ENCODE assay signal across 7 worm cellular contexts in genomic region chrIII:13766704-13767323, ce11.
TF ChIP-seq lines count a peak whose summit lies in the region.

No protein-coding gene starts in this region.

TF ChIP-seq in whole organism, L1 larva, 84 proteins besides CTCF, POLR2A, EP300 and RAD21 (continues in another document):
- TF ChIP-seq nhr-237 (tag; optimal IDR thresholded peaks at IDR 0.05; lab: Kevin White, UChicago) (no peak), unc-86 (tag; optimal IDR thresholded peaks at IDR 0.05; lab: Kevin White, UChicago) (no peak), blmp-1 (tag; optimal IDR thresholded peaks at IDR 0.05; lab: Kevin White, UChicago) (peak; percentile 65), tlp-1 (tag; optimal IDR thresholded peaks at IDR 0.05; lab: Kevin White, UChicago) (no peak), sox-4 (tag; optimal IDR thresholded peaks at IDR 0.05; lab: Kevin White, UChicago) (no peak), nhr-77 (tag; optimal IDR thresholded peaks at IDR 0.05; lab: Kevin White, UChicago) (no peak), ceh-8 (GFP tag; optimal IDR thresholded peaks at IDR 0.05; lab: Kevin White, UChicago) (no peak), nhr-84 (tag; optimal IDR thresholded peaks at IDR 0.05; lab: Kevin White, UChicago) (no peak), ceh-63 (GFP tag; optimal IDR thresholded peaks at IDR 0.05; lab: Kevin White, UChicago) (no peak), lin-15B (tag; optimal IDR thresholded peaks at IDR 0.05; lab: Kevin White, UChicago) (no peak), lir-3 (tag; optimal IDR thresholded peaks at IDR 0.05; lab: Kevin White, UChicago; ENCODE audit: poor library complexity) (no peak), rnt-1 (tag; optimal IDR thresholded peaks at IDR 0.05; lab: Kevin White, UChicago) (peak; percentile 13), elt-3 (tag; optimal IDR thresholded peaks at IDR 0.05; lab: Kevin White, UChicago) (peak in 3 of 6 experiments; percentile 52 to 70 (median 67))

TF ChIP-seq in whole organism, L2 larva, 48 proteins besides CTCF, POLR2A, EP300 and RAD21 (continues in another document):
- TF ChIP-seq nhr-129 (tag; optimal IDR thresholded peaks at IDR 0.05; lab: Kevin White, UChicago) (peak; percentile 28), elt-3 (tag; optimal IDR thresholded peaks at IDR 0.05; lab: Kevin White, UChicago) (no peak), mdl-1 (tag; optimal IDR thresholded peaks at IDR 0.05; lab: Kevin White, UChicago) (no peak), ztf-11 (tag; optimal IDR thresholded peaks at IDR 0.05; lab: Kevin White, UChicago) (no peak), gmeb-1 (tag; optimal IDR thresholded peaks at IDR 0.05; lab: Kevin White, UChicago) (peak; percentile 39), sem-4 (tag; optimal IDR thresholded peaks at IDR 0.05; lab: Kevin White, UChicago) (no peak), Y55F3AM.14 (GFP tag; optimal IDR thresholded peaks at IDR 0.05; lab: Kevin White, UChicago) (no peak), nhr-12 (tag; optimal IDR thresholded peaks at IDR 0.05; lab: Kevin White, UChicago) (no peak), sma-9 (GFP tag; optimal IDR thresholded peaks at IDR 0.05; lab: Kevin White, UChicago) (peak; percentile 62), sma-9 (tag; optimal IDR thresholded peaks at IDR 0.05; lab: Kevin White, UChicago) (no peak), skn-1 (tag; optimal IDR thresholded peaks at IDR 0.05; lab: Kevin White, UChicago) (no peak), mbf-1 (tag; optimal IDR thresholded peaks at IDR 0.05; lab: Kevin White, UChicago) (no peak), nhr-77 (tag; optimal IDR thresholded peaks at IDR 0.05; lab: Kevin White, UChicago) (no peak), sma-3 (GFP tag; optimal IDR thresholded peaks at IDR 0.05; lab: Kevin White, UChicago) (peak; percentile 27)

TF ChIP-seq in whole organism, L3 larva, 47 proteins besides CTCF, POLR2A, EP300 and RAD21 (continues in another document):
- TF ChIP-seq snpc-4 (tag; optimal IDR thresholded peaks at IDR 0.05; lab: Kevin White, UChicago) = no peak
- TF ChIP-seq nhr-28 (tag; optimal IDR thresholded peaks at IDR 0.05; lab: Kevin White, UChicago) = no peak
- TF ChIP-seq unc-39 (tag; optimal IDR thresholded peaks at IDR 0.05; lab: Kevin White, UChicago) = no peak
- no peak for TF ChIP-seq pha-4 (tag; optimal IDR thresholded peaks at IDR 0.05; lab: Kevin White, UChicago)
- TF ChIP-seq fos-1 (tag; optimal IDR thresholded peaks at IDR 0.05; lab: Kevin White, UChicago) = no peak
- no peak for TF ChIP-seq daf-12 (tag; optimal IDR thresholded peaks at IDR 0.05; lab: Kevin White, UChicago)
- no peak for TF ChIP-seq ztf-11 (tag; optimal IDR thresholded peaks at IDR 0.05; lab: Kevin White, UChicago)
- TF ChIP-seq nhr-76 (tag; optimal IDR thresholded peaks at IDR 0.05; lab: Kevin White, UChicago) = no peak
- TF ChIP-seq egl-5 (tag; optimal IDR thresholded peaks at IDR 0.05; lab: Kevin White, UChicago) = no peak
- TF ChIP-seq fkh-10 (GFP tag; optimal IDR thresholded peaks at IDR 0.05; lab: Kevin White, UChicago) = no peak
- no peak for TF ChIP-seq nhr-11 (tag; optimal IDR thresholded peaks at IDR 0.05; lab: Kevin White, UChicago)
- no peak for TF ChIP-seq nhr-77 (tag; optimal IDR thresholded peaks at IDR 0.05; lab: Kevin White, UChicago)
- TF ChIP-seq ceh-28 (tag; optimal IDR thresholded peaks at IDR 0.05; lab: Kevin White, UChicago) = no peak
- no peak for TF ChIP-seq aly-2 (tag; optimal IDR thresholded peaks at IDR 0.05; lab: Kevin White, UChicago)
- TF ChIP-seq pqm-1 (tag; optimal IDR thresholded peaks at IDR 0.05; lab: Kevin White, UChicago) = peak; percentile 46

TF ChIP-seq in whole organism, L4 larva, 104 proteins besides CTCF, POLR2A, EP300 and RAD21 (continues in another document):
- TF ChIP-seq T20F7.1 (GFP tag; optimal IDR thresholded peaks at IDR 0.05; lab: Kevin White, UChicago) (no peak), pha-4 (GFP tag; IDR thresholded peaks at IDR 0.05; lab: Robert Waterston, UW) (peak; percentile 51; the same call in 1 of the 2 replicates), pha-4 (tag; optimal IDR thresholded peaks at IDR 0.05; lab: Kevin White, UChicago) (no peak), set-16 (GFP tag; IDR thresholded peaks at IDR 0.05; lab: Robert Waterston, UW) (no peak), F26F4.8 (GFP tag; conservative IDR thresholded peaks at IDR 0.05; lab: Robert Waterston, UW) (no peak), dve-1 (tag; optimal IDR thresholded peaks at IDR 0.05; lab: Kevin White, UChicago; ENCODE audit: insufficient read depth) (peak; percentile 77), daf-16 (GFP tag; optimal IDR thresholded peaks at IDR 0.05; lab: Kevin White, UChicago) (peak in 1 of 2 experiments; percentile 11), daf-16 (tag; optimal IDR thresholded peaks at IDR 0.05; lab: Kevin White, UChicago) (peak; percentile 79), hmg-1.1 (GFP tag; IDR thresholded peaks at IDR 0.05; lab: Robert Waterston, UW) (no peak), ceh-44 (GFP tag; IDR thresholded peaks at IDR 0.05; lab: Robert Waterston, UW) (no peak), mep-1 (tag; optimal IDR thresholded peaks at IDR 0.05; lab: Kevin White, UChicago) (peak; percentile 37), fkh-10 (GFP tag; optimal IDR thresholded peaks at IDR 0.05; lab: Kevin White, UChicago) (no peak), php-3 (GFP tag; IDR thresholded peaks at IDR 0.05; lab: Robert Waterston, UW) (peak; percentile 65; the same call in 1 of the 2 replicates)

TF ChIP-seq in whole organism, late embryonic, 69 proteins besides CTCF, POLR2A, EP300 and RAD21:
- TF ChIP-seq unc-55 (GFP tag; optimal IDR thresholded peaks at IDR 0.05; lab: Kevin White, UChicago) (peak; percentile 16), che-1 (tag; optimal IDR thresholded peaks at IDR 0.05; lab: Kevin White, UChicago) (no peak), hlh-15 (tag; optimal IDR thresholded peaks at IDR 0.05; lab: Kevin White, UChicago) (no peak), pag-3 (tag; optimal IDR thresholded peaks at IDR 0.05; lab: Kevin White, UChicago; ENCODE audit: borderline replicate concordance) (no peak), elt-2 (tag; optimal IDR thresholded peaks at IDR 0.05; lab: Kevin White, UChicago) (peak; percentile 95)

TF ChIP-seq in whole organism, mixed stage, embryonic, 35 proteins besides CTCF, POLR2A, EP300 and RAD21:
- TF ChIP-seq hlh-1 (tag; optimal IDR thresholded peaks at IDR 0.05; lab: Kevin White, UChicago) = peak; percentile 1
- no peak for TF ChIP-seq tbx-8 (GFP tag; optimal IDR thresholded peaks at IDR 0.05; lab: Kevin White, UChicago)
- no peak for TF ChIP-seq mls-2 (tag; optimal IDR thresholded peaks at IDR 0.05; lab: Kevin White, UChicago)
- TF ChIP-seq zip-8 (tag; optimal IDR thresholded peaks at IDR 0.05; lab: Kevin White, UChicago) = no peak

TF ChIP-seq in whole organism, young adult, 124 proteins besides CTCF, POLR2A, EP300 and RAD21 (continues in another document):
- TF ChIP-seq rec-8 (tag; optimal IDR thresholded peaks at IDR 0.05; lab: Kevin White, UChicago) (no peak), rcor-1 (GFP tag; IDR thresholded peaks at IDR 0.05; lab: Robert Waterston, UW) (no peak), hmg-1.2 (GFP tag; IDR thresholded peaks at IDR 0.05; lab: Robert Waterston, UW) (no peak), D2030.7 (GFP tag; IDR thresholded peaks at IDR 0.05; lab: Robert Waterston, UW) (no peak), attf-5 (GFP tag; optimal IDR thresholded peaks at IDR 0.05; lab: Kevin White, UChicago) (no peak), ceh-27 (GFP tag; optimal IDR thresholded peaks at IDR 0.05; lab: Kevin White, UChicago) (no peak), mel-28 (tag; optimal IDR thresholded peaks at IDR 0.05; lab: Kevin White, UChicago; ENCODE audit: borderline replicate concordance) (no peak), ceh-58 (GFP tag; IDR thresholded peaks at IDR 0.05; lab: Robert Waterston, UW) (no peak), F23B12.7 (tag; optimal IDR thresholded peaks at IDR 0.05; lab: Kevin White, UChicago; ENCODE audit: insufficient read depth) (no peak), bed-1 (GFP tag; IDR thresholded peaks at IDR 0.05; lab: Robert Waterston, UW) (no peak), B0019.2 (GFP tag; conservative IDR thresholded peaks at IDR 0.05; lab: Robert Waterston, UW) (no peak), aptf-3 (GFP tag; IDR thresholded peaks at IDR 0.05; lab: Robert Waterston, UW) (no peak), nhr-90 (tag; optimal IDR thresholded peaks at IDR 0.05; lab: Kevin White, UChicago) (peak; percentile 31), cebp-1 (GFP tag; IDR thresholded peaks at IDR 0.05; lab: Robert Waterston, UW) (no peak), cebp-1 (tag; optimal IDR thresholded peaks at IDR 0.05; lab: Kevin White, UChicago) (peak; percentile 31), F39B2.1 (GFP tag; IDR thresholded peaks at IDR 0.05; lab: Robert Waterston, UW) (no peak), hsf-1 (GFP tag; IDR thresholded peaks at IDR 0.05; lab: Robert Waterston, UW) (no peak; the same call in 1 of the 2 replicates), nfya-2 (GFP tag; IDR thresholded peaks at IDR 0.05; lab: Robert Waterston, UW) (no peak), atf-7 (tag; optimal IDR thresholded peaks at IDR 0.05; lab: Kevin White, UChicago) (no peak), lin-35 (GFP tag; optimal IDR thresholded peaks at IDR 0.05; lab: Kevin White, UChicago) (peak in 1 of 3 experiments; percentile 5), hlh-26 (GFP tag; conservative IDR thresholded peaks at IDR 0.05; lab: Robert Waterston, UW) (no peak), egl-44 (GFP tag; IDR thresholded peaks at IDR 0.05; lab: Robert Waterston, UW) (no peak), tbp1 (GFP tag; optimal IDR thresholded peaks at IDR 0.05; lab: Kevin White, UChicago) (peak; percentile 25), T26A5.8 (tag; optimal IDR thresholded peaks at IDR 0.05; lab: Kevin White, UChicago) (no peak), rpc-1 (optimal IDR thresholded peaks at IDR 0.05; lab: Kevin White, UChicago) (no peak), rpc-1 (tag; optimal IDR thresholded peaks at IDR 0.05; lab: Kevin White, UChicago) (no peak), bed-2 (GFP tag; IDR thresholded peaks at IDR 0.05; lab: Robert Waterston, UW) (no peak), unc-130 (GFP tag; optimal IDR thresholded peaks at IDR 0.05; lab: Kevin White, UChicago) (no peak), B0035.1 (tag; optimal IDR thresholded peaks at IDR 0.05; lab: Kevin White, UChicago) (no peak), B0336.3 (GFP tag; IDR thresholded peaks at IDR 0.05; lab: Robert Waterston, UW) (no peak), lsl-1 (GFP tag; optimal IDR thresholded peaks at IDR 0.05; lab: Kevin White, UChicago) (no peak), hrde-1 (tag; optimal IDR thresholded peaks at IDR 0.05; lab: Kevin White, UChicago; ENCODE audit: borderline replicate concordance) (no peak), hmg-20 (GFP tag; IDR thresholded peaks at IDR 0.05; lab: Robert Waterston, UW) (no peak), pbrm-1 (GFP tag; IDR thresholded peaks at IDR 0.05; lab: Robert Waterston, UW) (no peak), unc-62 (GFP tag; optimal IDR thresholded peaks at IDR 0.05; lab: Kevin White, UChicago) (no peak), egl-18 (GFP tag; IDR thresholded peaks at IDR 0.05; lab: Robert Waterston, UW) (no peak), nhr-179 (tag; optimal IDR thresholded peaks at IDR 0.05; lab: Kevin White, UChicago) (no peak), lin-54 (GFP tag; optimal IDR thresholded peaks at IDR 0.05; lab: Kevin White, UChicago) (no peak)
